Fruit fly (Drosophila melanogaster) S2 (cell line): Measurements from ENCODE around the gene CG42232.

Experiments used
- CG8478 ChIP-seq: fragments of >200 bp; optimal IDR thresholded peaks from 2 replicates; lab custom pipeline; 2018
- CTCF ChIP-seq, 2 experiments: fragments of >200 bp; optimal IDR thresholded peaks; 2 replicates each; lab custom pipeline; 2018

DNA sequence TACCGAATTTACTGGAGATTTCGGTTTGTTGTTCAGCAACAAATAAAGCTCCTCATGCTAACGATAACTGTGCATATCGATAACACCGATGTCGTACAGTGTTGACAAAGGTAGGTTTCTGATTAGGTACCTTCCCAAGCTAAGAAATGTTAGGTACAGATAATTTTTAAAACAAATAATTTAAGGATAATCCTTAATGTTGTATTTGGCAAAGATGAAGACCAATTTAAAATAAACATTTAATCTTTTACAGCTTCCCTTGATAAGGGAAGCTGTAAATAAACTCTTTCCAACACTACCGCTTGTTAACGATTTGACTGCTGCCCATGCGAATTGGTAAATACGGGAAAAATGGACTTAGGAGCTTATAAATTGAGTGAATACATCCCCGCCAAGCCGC is 26.5 kb downstream of the CG42232 start, which contains the start of the genes Ttc1 and CG14882:
- TF ChIP-seq CTCF (optimal IDR thresholded peaks at IDR 0.05; lab: Kevin White, UChicago) (no peak), CG8478 (no peak)
